Worm (Caenorhabditis elegans): ENCODE data around the gene nuo-4.

The nuo-4 gene

DNA sequence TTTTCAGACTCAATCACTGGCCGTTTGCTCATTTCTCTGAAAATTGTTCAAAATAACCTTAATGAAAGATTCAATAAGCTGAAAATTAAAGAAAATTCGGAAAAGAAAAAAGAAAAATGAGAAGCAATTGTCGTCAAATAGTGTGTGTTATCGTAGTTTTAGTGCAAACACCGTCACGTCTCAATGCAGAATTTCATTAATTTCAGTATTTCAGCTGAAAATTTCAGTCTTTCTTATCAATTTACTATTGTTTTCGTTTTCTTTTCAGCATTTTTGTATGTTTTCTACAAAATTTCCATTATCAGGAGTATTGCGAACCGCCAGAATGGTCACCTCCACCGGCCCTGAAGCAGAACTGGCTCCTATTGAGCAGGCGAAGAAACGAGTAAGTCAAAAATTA is 35.7 kb downstream of the nuo-4 start, which contains the start of the genes B0280.9 and rpia-1 (continued):
- no peak for TF ChIP-seq tbx-2 (tag; optimal IDR thresholded peaks at IDR 0.05)
- TF ChIP-seq elt-2 (tag; optimal IDR thresholded peaks at IDR 0.05) = peak; percentile 47
- peak; percentile 37 to 71 for TF ChIP-seq lin-35 (GFP tag; optimal IDR thresholded peaks at IDR 0.05)
- TF ChIP-seq pag-3 (tag; optimal IDR thresholded peaks at IDR 0.05; ENCODE audit: borderline replicate concordance, insufficient read depth) = no peak
- TF ChIP-seq egl-27 (tag; optimal IDR thresholded peaks at IDR 0.05) = no peak
- peak; percentile 90 to 97 for TF ChIP-seq lsy-2 (tag; optimal IDR thresholded peaks at IDR 0.05)
- TF ChIP-seq fkh-4 (tag; optimal IDR thresholded peaks at IDR 0.05; ENCODE audit: borderline replicate concordance) = no peak
- TF ChIP-seq ama-1 (optimal IDR thresholded peaks at IDR 0.05) = no peak
- no peak for TF ChIP-seq lir-3 (tag; optimal IDR thresholded peaks at IDR 0.05; ENCODE audit: poor library complexity)
- no peak for TF ChIP-seq ceh-90 (tag; optimal IDR thresholded peaks at IDR 0.05)
- TF ChIP-seq C16A3.4 (tag; optimal IDR thresholded peaks at IDR 0.05) = peak; percentile 21
- no peak for TF ChIP-seq vab-15 (tag; optimal IDR thresholded peaks at IDR 0.05)
- TF ChIP-seq lin-15B (tag; optimal IDR thresholded peaks at IDR 0.05) = no peak
- no peak for TF ChIP-seq zip-4 (GFP tag; optimal IDR thresholded peaks at IDR 0.05)
- peak; percentile 37 for TF ChIP-seq lin-14 (GFP tag; optimal IDR thresholded peaks at IDR 0.05)
- no peak for TF ChIP-seq unc-98 (GFP tag; IDR thresholded peaks at IDR 0.05)
- TF ChIP-seq elt-3 (tag; optimal IDR thresholded peaks at IDR 0.05) = no peak
- no peak for TF ChIP-seq C34B4.2 (tag; optimal IDR thresholded peaks at IDR 0.05)
- no peak for TF ChIP-seq nhr-76 (tag; optimal IDR thresholded peaks at IDR 0.05)
- no peak for TF ChIP-seq pqm-1 (tag; optimal IDR thresholded peaks at IDR 0.05)
- TF ChIP-seq isw-1 (GFP tag; IDR thresholded peaks at IDR 0.05) = no peak
- no peak for TF ChIP-seq efl-3 (GFP tag; optimal IDR thresholded peaks at IDR 0.05)
- no peak for TF ChIP-seq mdl-1 (tag; optimal IDR thresholded peaks at IDR 0.05)
- no peak for TF ChIP-seq fkh-8 (tag; optimal IDR thresholded peaks at IDR 0.05)
- no peak for TF ChIP-seq sup-37 (GFP tag; optimal IDR thresholded peaks at IDR 0.05)
- TF ChIP-seq ces-1 (GFP tag; optimal IDR thresholded peaks at IDR 0.05) = no peak
- TF ChIP-seq jun-1 (tag; optimal IDR thresholded peaks at IDR 0.05) = no peak
- TF ChIP-seq mef-2 (tag; optimal IDR thresholded peaks at IDR 0.05) = no peak
- TF ChIP-seq ceh-8 (GFP tag; optimal IDR thresholded peaks at IDR 0.05) = no peak
- TF ChIP-seq alr-1 (tag; optimal IDR thresholded peaks at IDR 0.05; ENCODE audit: borderline replicate concordance) = no peak
- TF ChIP-seq sptf-1 (tag; optimal IDR thresholded peaks at IDR 0.05) = no peak
- peak; percentile 36 to 62 for TF ChIP-seq efl-1 (optimal IDR thresholded peaks at IDR 0.05)
- peak; percentile 52 to 89 for TF ChIP-seq efl-1 (GFP tag; optimal IDR thresholded peaks at IDR 0.05 in 1 of 2)
- TF ChIP-seq aly-2 (tag; optimal IDR thresholded peaks at IDR 0.05) = no peak
- TF ChIP-seq nhr-19 (GFP tag; conservative IDR thresholded peaks at IDR 0.05) = peak; percentile 48; the same call in 1 of the 2 replicates
- no peak for TF ChIP-seq nhr-84 (tag; optimal IDR thresholded peaks at IDR 0.05)
- TF ChIP-seq ztf-11 (tag; optimal IDR thresholded peaks at IDR 0.05) = no peak
- no peak for TF ChIP-seq nhr-20 (tag; optimal IDR thresholded peaks at IDR 0.05)
- TF ChIP-seq blmp-1 (tag; optimal IDR thresholded peaks at IDR 0.05) = peak; percentile 1
- no peak for TF ChIP-seq lin-39 (tag; optimal IDR thresholded peaks at IDR 0.05)
- TF ChIP-seq mep-1 (tag; optimal IDR thresholded peaks at IDR 0.05) = no peak
- no peak for TF ChIP-seq hpl-2 (GFP tag; optimal IDR thresholded peaks at IDR 0.05)
- no peak for TF ChIP-seq skn-1 (tag; optimal IDR thresholded peaks at IDR 0.05)
- TF ChIP-seq sox-4 (tag; optimal IDR thresholded peaks at IDR 0.05) = no peak
- TF ChIP-seq unc-130 (tag; optimal IDR thresholded peaks at IDR 0.05) = no peak
- no peak for TF ChIP-seq grh-1 (GFP tag; IDR thresholded peaks at IDR 0.05)
- no peak for TF ChIP-seq tlp-1 (tag; optimal IDR thresholded peaks at IDR 0.05)
- no peak for TF ChIP-seq ets-5 (GFP tag; IDR thresholded peaks at IDR 0.05)
- no peak for TF ChIP-seq fkh-10 (GFP tag; optimal IDR thresholded peaks at IDR 0.05)
- peak; percentile 43 for TF ChIP-seq snu-23 (GFP tag; optimal IDR thresholded peaks at IDR 0.05)
- TF ChIP-seq pax-3 (tag; optimal IDR thresholded peaks at IDR 0.05) = no peak
- TF ChIP-seq lin-13 (GFP tag; optimal IDR thresholded peaks at IDR 0.05) = no peak

Data from whole organism, L1 larva.